Worm (Caenorhabditis elegans): Measurements from ENCODE around the gene cam-1.

The cam-1 gene

DNA sequence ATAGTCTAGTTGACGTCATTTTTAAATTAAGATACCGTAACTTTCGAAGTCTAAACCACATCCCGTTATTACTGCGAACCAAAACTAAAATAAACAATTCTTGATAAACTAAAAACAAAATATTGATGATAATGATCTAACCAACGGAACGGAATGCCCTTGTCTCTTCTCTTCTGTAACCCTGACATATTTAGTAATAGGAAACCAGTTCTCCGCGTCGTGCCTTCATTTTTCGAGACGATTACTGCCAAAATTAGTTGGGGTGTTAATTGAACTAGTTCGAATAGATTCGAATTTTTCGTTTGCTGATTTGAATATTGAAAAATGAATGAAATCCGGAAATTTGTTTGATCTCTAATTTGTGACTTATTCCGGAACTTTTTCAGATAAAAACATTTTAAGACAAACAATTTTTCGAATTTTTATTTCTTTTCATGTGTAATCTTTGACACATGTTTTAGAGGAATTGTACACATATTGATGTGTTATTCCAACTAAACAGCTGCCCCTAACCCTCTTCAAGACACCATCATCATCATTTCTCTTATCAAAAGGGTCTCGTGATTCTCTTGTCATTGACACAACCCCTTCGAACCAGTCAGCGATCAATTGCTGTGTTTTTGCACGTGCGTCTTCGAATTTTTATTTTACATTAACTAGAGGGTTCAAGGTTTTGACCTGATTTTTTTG lies 26.3 kb downstream of the cam-1 start:
- TF ChIP-seq pag-3 (tag; optimal IDR thresholded peaks at IDR 0.05; ENCODE audit: borderline replicate concordance) (no peak), unc-86 (tag; optimal IDR thresholded peaks at IDR 0.05) (no peak), nfya-1 (tag; optimal IDR thresholded peaks at IDR 0.05) (peak; percentile 24), elt-2 (tag; optimal IDR thresholded peaks at IDR 0.05) (peak; percentile 58), hlh-30 (tag; optimal IDR thresholded peaks at IDR 0.05; ENCODE audit: insufficient read depth) (peak; percentile 55), tbx-2 (tag; optimal IDR thresholded peaks at IDR 0.05) (peak; percentile 20), unc-55 (GFP tag; optimal IDR thresholded peaks at IDR 0.05) (peak; percentile 84), dmd-4 (tag; optimal IDR thresholded peaks at IDR 0.05; ENCODE audit: borderline replicate concordance) (no peak), ceh-18 (tag; optimal IDR thresholded peaks at IDR 0.05) (peak; percentile 48), hlh-6 (tag; optimal IDR thresholded peaks at IDR 0.05) (no peak)

DNA sequence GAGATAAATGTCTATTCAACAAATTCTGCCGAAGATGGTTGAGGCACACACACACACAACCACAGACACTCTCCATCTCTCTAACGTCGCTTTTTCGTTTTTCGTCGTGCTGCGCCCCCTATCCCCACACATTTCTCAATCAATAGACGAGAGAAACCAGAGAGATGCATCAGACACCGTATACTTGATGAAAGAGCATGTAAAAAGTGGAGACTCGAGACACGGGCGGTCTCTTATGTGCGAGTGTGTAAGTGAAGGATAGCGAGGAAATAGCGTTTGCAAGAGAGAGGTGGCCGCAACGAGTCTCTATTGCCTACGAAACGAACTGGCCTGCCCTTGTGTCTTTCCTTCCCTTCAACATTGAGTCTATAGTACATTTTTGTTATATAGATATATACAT lies 27.3 kb downstream of the cam-1 start:
- TF ChIP-seq che-1 (tag; optimal IDR thresholded peaks at IDR 0.05) = no peak
- TF ChIP-seq ttx-3 (tag; optimal IDR thresholded peaks at IDR 0.05) = peak; percentile 10
- no peak for TF ChIP-seq pha-2 (tag; optimal IDR thresholded peaks at IDR 0.05)
- no peak for TF ChIP-seq nhr-11 (tag; optimal IDR thresholded peaks at IDR 0.05)
- no peak for TF ChIP-seq T23F11.4 (GFP tag; optimal IDR thresholded peaks at IDR 0.05)
- no peak for TF ChIP-seq zip-5 (tag; optimal IDR thresholded peaks at IDR 0.05)
- TF ChIP-seq ceh-34 (tag; optimal IDR thresholded peaks at IDR 0.05) = peak; percentile 69
- TF ChIP-seq ceh-31 (tag; optimal IDR thresholded peaks at IDR 0.05) = peak; percentile 91
- no peak for TF ChIP-seq tbx-7 (tag; optimal IDR thresholded peaks at IDR 0.05)
- no peak for TF ChIP-seq hlh-6 (tag; optimal IDR thresholded peaks at IDR 0.05)
- peak; percentile 84 for TF ChIP-seq tbx-2 (tag; optimal IDR thresholded peaks at IDR 0.05)
- no peak for TF ChIP-seq sox-2 (GFP tag; IDR thresholded peaks at IDR 0.05)
- no peak for TF ChIP-seq hlh-13 (GFP tag; optimal IDR thresholded peaks at IDR 0.05)
- no peak for TF ChIP-seq C38D4.7 (GFP tag; optimal IDR thresholded peaks at IDR 0.05)
- TF ChIP-seq madf-2 (tag; optimal IDR thresholded peaks at IDR 0.05) = no peak
- no peak for TF ChIP-seq pag-3 (tag; optimal IDR thresholded peaks at IDR 0.05; ENCODE audit: borderline replicate concordance)
- TF ChIP-seq ceh-24 (tag; optimal IDR thresholded peaks at IDR 0.05) = no peak
- no peak for TF ChIP-seq npax-4 (tag; optimal IDR thresholded peaks at IDR 0.05)
- TF ChIP-seq ahr-1 (tag; optimal IDR thresholded peaks at IDR 0.05) = no peak
- TF ChIP-seq eyg-1 (tag; optimal IDR thresholded peaks at IDR 0.05) = no peak
- TF ChIP-seq fax-1 (tag; optimal IDR thresholded peaks at IDR 0.05) = peak; percentile 11
- TF ChIP-seq dmd-4 (tag; optimal IDR thresholded peaks at IDR 0.05; ENCODE audit: borderline replicate concordance) = no peak
- TF ChIP-seq ceh-22 (tag; optimal IDR thresholded peaks at IDR 0.05) = no peak
- TF ChIP-seq hlh-30 (tag; optimal IDR thresholded peaks at IDR 0.05; ENCODE audit: insufficient read depth) = peak; percentile 83
- TF ChIP-seq gmeb-2 (tag; optimal IDR thresholded peaks at IDR 0.05) = no peak
- no peak for TF ChIP-seq unc-86 (tag; optimal IDR thresholded peaks at IDR 0.05)
- no peak for TF ChIP-seq nhr-232 (tag; optimal IDR thresholded peaks at IDR 0.05)
- TF ChIP-seq sox-4 (tag; optimal IDR thresholded peaks at IDR 0.05) = no peak
- TF ChIP-seq ama-1 (optimal IDR thresholded peaks at IDR 0.05) = no peak
- peak; percentile 67 for TF ChIP-seq ref-2 (tag; optimal IDR thresholded peaks at IDR 0.05)
- TF ChIP-seq K02D7.2 (tag; optimal IDR thresholded peaks at IDR 0.05) = no peak
- TF ChIP-seq K09A11.1 (tag; optimal IDR thresholded peaks at IDR 0.05; ENCODE audit: insufficient read depth) = peak; percentile 47
- peak; percentile 82 for TF ChIP-seq dve-1 (tag; optimal IDR thresholded peaks at IDR 0.05)
- TF ChIP-seq ceh-9 (tag; optimal IDR thresholded peaks at IDR 0.05) = no peak
- no peak for TF ChIP-seq unc-3 (GFP tag; conservative IDR thresholded peaks at IDR 0.05)
- peak; percentile 0 for TF ChIP-seq unc-3 (tag; optimal IDR thresholded peaks at IDR 0.05)
- TF ChIP-seq ceh-48 (tag; optimal IDR thresholded peaks at IDR 0.05) = peak; percentile 85
- peak; percentile 88 for TF ChIP-seq ceh-18 (tag; optimal IDR thresholded peaks at IDR 0.05)
- TF ChIP-seq fkh-10 (GFP tag; optimal IDR thresholded peaks at IDR 0.05) = no peak
- TF ChIP-seq unc-42 (tag; optimal IDR thresholded peaks at IDR 0.05) = peak; percentile 56
- TF ChIP-seq Y22D7AL.16 (tag; optimal IDR thresholded peaks at IDR 0.05) = no peak
- no peak for TF ChIP-seq pat-9 (tag; optimal IDR thresholded peaks at IDR 0.05)
- TF ChIP-seq ztf-16 (tag; optimal IDR thresholded peaks at IDR 0.05) = no peak
- peak; percentile 93 for TF ChIP-seq nfya-1 (tag; optimal IDR thresholded peaks at IDR 0.05)
- peak; percentile 83 for TF ChIP-seq unc-55 (GFP tag; optimal IDR thresholded peaks at IDR 0.05)
- no peak for TF ChIP-seq lin-11 (tag; optimal IDR thresholded peaks at IDR 0.05)
- TF ChIP-seq lim-6 (tag; optimal IDR thresholded peaks at IDR 0.05) = no peak
- TF ChIP-seq odd-2 (tag; optimal IDR thresholded peaks at IDR 0.05) = no peak
